ENCODE assay signal across 5 fruit fly cellular contexts in the genomic region with DNA sequence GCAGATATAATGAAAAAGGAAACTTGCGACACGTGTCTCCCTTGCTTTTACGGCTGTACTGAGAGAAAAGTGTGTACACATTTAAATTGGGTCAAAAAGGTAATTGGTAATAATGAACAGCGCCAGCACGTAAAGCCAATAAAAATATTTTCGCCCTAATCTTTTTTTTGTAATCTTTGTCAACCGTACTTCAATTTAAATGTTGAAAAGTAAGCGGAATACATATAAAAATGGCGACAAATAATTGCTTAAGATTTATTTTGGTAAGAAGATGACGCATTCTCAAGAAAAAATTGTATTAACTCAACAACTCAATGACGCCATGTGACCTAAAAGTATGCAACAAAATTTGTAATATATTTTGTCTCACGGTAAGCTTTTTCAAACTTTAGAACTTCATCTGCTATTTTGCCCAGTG.
A peak's percentile ranks its signal among the peaks of the same experiment; 100 is the strongest.
TF ChIP-seq lines count a peak whose summit lies in the region.

No protein-coding gene starts in this region.

- no peak for TF ChIP-seq CTCF in whole organism, embryonic (GFP tag; optimal IDR thresholded peaks at IDR 0.05; lab: Kevin White, UChicago)

TF ChIP-seq in whole organism, adult, 20 proteins besides CTCF, POLR2A, EP300 and RAD21:
- no peak for TF ChIP-seq CG5204 (GFP tag; optimal IDR thresholded peaks at IDR 0.05; lab: Kevin White, UChicago)
- TF ChIP-seq toe (GFP tag; optimal IDR thresholded peaks at IDR 0.05; lab: Kevin White, UChicago) = no peak
- no peak for TF ChIP-seq cnc (optimal IDR thresholded peaks at IDR 0.05; lab: Kevin White, UChicago)
- TF ChIP-seq cic (GFP tag; optimal IDR thresholded peaks at IDR 0.05; lab: Kevin White, UChicago) = no peak
- TF ChIP-seq CG7045 (GFP tag; optimal IDR thresholded peaks at IDR 0.05; lab: Kevin White, UChicago) = peak; percentile 37
- peak; percentile 43 for TF ChIP-seq tj (GFP tag; optimal IDR thresholded peaks at IDR 0.05; lab: Kevin White, UChicago)
- TF ChIP-seq CG11617 (GFP tag; optimal IDR thresholded peaks at IDR 0.05; lab: Kevin White, UChicago) = peak; percentile 26
- TF ChIP-seq bab1 (GFP tag; optimal IDR thresholded peaks at IDR 0.05; lab: Kevin White, UChicago) = no peak
- no peak for TF ChIP-seq CG12768 (GFP tag; optimal IDR thresholded peaks at IDR 0.05; lab: Kevin White, UChicago)
- peak; percentile 37 for TF ChIP-seq Clk (GFP tag; optimal IDR thresholded peaks at IDR 0.05; lab: Kevin White, UChicago)
- TF ChIP-seq CG33017 (tag; optimal IDR thresholded peaks at IDR 0.05; lab: Kevin White, UChicago) = no peak
- peak; percentile 7 for TF ChIP-seq pad (GFP tag; optimal IDR thresholded peaks at IDR 0.05; lab: Kevin White, UChicago)
- no peak for TF ChIP-seq Mnt (GFP tag; optimal IDR thresholded peaks at IDR 0.05; lab: Kevin White, UChicago)
- TF ChIP-seq Crg-1 (GFP tag; optimal IDR thresholded peaks at IDR 0.05; lab: Kevin White, UChicago) = no peak

TF ChIP-seq in whole organism, embryonic, 481 proteins besides CTCF, POLR2A, EP300 and RAD21 (continues in another document):
- TF ChIP-seq CG9215 (GFP tag; IDR thresholded peaks at IDR 0.05; lab: Robert Waterston, UW) = peak; percentile 8; the same call in 1 of the 2 replicates
- no peak for TF ChIP-seq Sry-β (GFP tag; optimal IDR thresholded peaks at IDR 0.05; lab: Kevin White, UChicago)
- TF ChIP-seq CG1792 (GFP tag; optimal IDR thresholded peaks at IDR 0.05; lab: Kevin White, UChicago) = no peak
- no peak for TF ChIP-seq da (GFP tag; optimal IDR thresholded peaks at IDR 0.05; lab: Kevin White, UChicago)
- no peak for TF ChIP-seq slou (GFP tag; optimal IDR thresholded peaks at IDR 0.05; lab: Kevin White, UChicago)
- no peak for TF ChIP-seq CG31224 (GFP tag; IDR thresholded peaks at IDR 0.05; lab: Robert Waterston, UW)
- TF ChIP-seq Opbp (GFP tag; IDR thresholded peaks at IDR 0.05; lab: Robert Waterston, UW; ENCODE audit: partially characterized antibody) = no peak
- TF ChIP-seq dmrt11E (tag; optimal IDR thresholded peaks at IDR 0.05; lab: Kevin White, UChicago) = no peak
- TF ChIP-seq az2 (GFP tag; optimal IDR thresholded peaks at IDR 0.05; lab: Kevin White, UChicago) = no peak
- no peak for TF ChIP-seq Nf-YB (GFP tag; optimal IDR thresholded peaks at IDR 0.05; lab: Kevin White, UChicago)
- TF ChIP-seq run (tag; optimal IDR thresholded peaks at IDR 0.05; lab: Kevin White, UChicago) = no peak
- TF ChIP-seq CG11695 (GFP tag; IDR thresholded peaks at IDR 0.05; lab: Robert Waterston, UW) = no peak
- TF ChIP-seq stc (GFP tag; IDR thresholded peaks at IDR 0.05; lab: Robert Waterston, UW) = no peak
- peak; percentile 59 for TF ChIP-seq Hmr (GFP tag; optimal IDR thresholded peaks at IDR 0.05; lab: Kevin White, UChicago)
- TF ChIP-seq CG7556 (GFP tag; optimal IDR thresholded peaks at IDR 0.05; lab: Kevin White, UChicago) = peak; percentile 79
- peak; percentile 6 for TF ChIP-seq CG6765 (GFP tag; optimal IDR thresholded peaks at IDR 0.05; lab: Kevin White, UChicago)
- no peak for TF ChIP-seq CG10959 (GFP tag; IDR thresholded peaks at IDR 0.05; lab: Robert Waterston, UW)
- no peak for TF ChIP-seq CG10267 (tag; optimal IDR thresholded peaks at IDR 0.05; lab: Kevin White, UChicago)
- TF ChIP-seq Xbp1 (GFP tag; optimal IDR thresholded peaks at IDR 0.05; lab: Kevin White, UChicago) = no peak

TF ChIP-seq in whole organism, prepupa, 60 proteins besides CTCF, POLR2A, EP300 and RAD21 (continues in another document):
- peak in 1 of 2 experiments; percentile 24 for TF ChIP-seq ss (GFP tag; optimal IDR thresholded peaks at IDR 0.05; lab: Kevin White, UChicago)
- peak; percentile 61 for TF ChIP-seq CG11762 (GFP tag; optimal IDR thresholded peaks at IDR 0.05; lab: Kevin White, UChicago; ENCODE audit: insufficient read depth)
- TF ChIP-seq CG7368 (GFP tag; optimal IDR thresholded peaks at IDR 0.05; lab: Kevin White, UChicago) = peak; percentile 20
- TF ChIP-seq CG32006 (GFP tag; optimal IDR thresholded peaks at IDR 0.05; lab: Kevin White, UChicago) = peak; percentile 61
- peak; percentile 46 for TF ChIP-seq CG6808 (GFP tag; optimal IDR thresholded peaks at IDR 0.05; lab: Kevin White, UChicago)
- no peak for TF ChIP-seq CG4318 (GFP tag; optimal IDR thresholded peaks at IDR 0.05; lab: Kevin White, UChicago)
- TF ChIP-seq lz (GFP tag; optimal IDR thresholded peaks at IDR 0.05; lab: Kevin White, UChicago) = peak; percentile 50
- no peak for TF ChIP-seq CG9139 (GFP tag; optimal IDR thresholded peaks at IDR 0.05; lab: Kevin White, UChicago)
- TF ChIP-seq CG15336 (GFP tag; IDR thresholded peaks at IDR 0.05; lab: Robert Waterston, UW) = peak; percentile 54
- peak; percentile 48 for TF ChIP-seq Met (GFP tag; optimal IDR thresholded peaks at IDR 0.05; lab: Kevin White, UChicago)
- no peak for TF ChIP-seq eg (GFP tag; IDR thresholded peaks at IDR 0.05; lab: Robert Waterston, UW)
- TF ChIP-seq salr (GFP tag; optimal IDR thresholded peaks at IDR 0.05; lab: Kevin White, UChicago) = peak in 1 of 2 experiments; percentile 59
- peak; percentile 42 for TF ChIP-seq Sox102F (GFP tag; optimal IDR thresholded peaks at IDR 0.05; lab: Kevin White, UChicago)
- TF ChIP-seq vri (GFP tag; optimal IDR thresholded peaks at IDR 0.05; lab: Kevin White, UChicago) = no peak
- TF ChIP-seq Hr38 (GFP tag; optimal IDR thresholded peaks at IDR 0.05; lab: Kevin White, UChicago) = no peak
- TF ChIP-seq Ets21C (GFP tag; optimal IDR thresholded peaks at IDR 0.05; lab: Kevin White, UChicago) = peak; percentile 31
- peak; percentile 27 for TF ChIP-seq cyc (GFP tag; optimal IDR thresholded peaks at IDR 0.05; lab: Kevin White, UChicago)
- peak; percentile 39 for TF ChIP-seq CG31627 (GFP tag; optimal IDR thresholded peaks at IDR 0.05; lab: Kevin White, UChicago)
- peak; percentile 87 for TF ChIP-seq Eip78C (GFP tag; lab: Kevin White, UChicago)

TF ChIP-seq in whole organism, pupa, 21 proteins besides CTCF, POLR2A, EP300 and RAD21:
- TF ChIP-seq CG14655 (GFP tag; optimal IDR thresholded peaks at IDR 0.05; lab: Kevin White, UChicago) = peak; percentile 56
- peak; percentile 26 for TF ChIP-seq CG17806 (tag; optimal IDR thresholded peaks at IDR 0.05; lab: Kevin White, UChicago)
- peak; percentile 45 for TF ChIP-seq Pif1A (GFP tag; optimal IDR thresholded peaks at IDR 0.05; lab: Kevin White, UChicago)
- TF ChIP-seq rn (GFP tag; IDR thresholded peaks at IDR 0.05; lab: Robert Waterston, UW) = no peak
- TF ChIP-seq CG34367 (tag; optimal IDR thresholded peaks at IDR 0.05; lab: Kevin White, UChicago) = no peak
- peak; percentile 48 for TF ChIP-seq CG8301 (tag; optimal IDR thresholded peaks at IDR 0.05; lab: Kevin White, UChicago)
- TF ChIP-seq CG8159 (tag; optimal IDR thresholded peaks at IDR 0.05; lab: Kevin White, UChicago) = peak; percentile 64
- peak; percentile 52 for TF ChIP-seq Pif1B (GFP tag; optimal IDR thresholded peaks at IDR 0.05; lab: Kevin White, UChicago)
- TF ChIP-seq gl (tag; optimal IDR thresholded peaks at IDR 0.05; lab: Kevin White, UChicago) = no peak
- peak; percentile 41 for TF ChIP-seq CG15710 (tag; optimal IDR thresholded peaks at IDR 0.05; lab: Kevin White, UChicago)
- TF ChIP-seq CG4496 (GFP tag; IDR thresholded peaks at IDR 0.05; lab: Robert Waterston, UW) = no peak
- TF ChIP-seq Snoo (tag; optimal IDR thresholded peaks at IDR 0.05; lab: Kevin White, UChicago) = peak; percentile 24
- TF ChIP-seq CG12605 (GFP tag; IDR thresholded peaks at IDR 0.05; lab: Robert Waterston, UW) = no peak
- peak; percentile 43 for TF ChIP-seq CG9948 (tag; optimal IDR thresholded peaks at IDR 0.05; lab: Kevin White, UChicago)
- no peak for TF ChIP-seq CG10348 (GFP tag; IDR thresholded peaks at IDR 0.05; lab: Robert Waterston, UW)

TF ChIP-seq in whole organism, wandering third instar larva, 38 proteins besides CTCF, POLR2A, EP300 and RAD21 (continues in another document):
- TF ChIP-seq Myc (optimal IDR thresholded peaks at IDR 0.05; lab: Kevin White, UChicago) (no peak), dmrt93B (GFP tag; optimal IDR thresholded peaks at IDR 0.05; lab: Kevin White, UChicago) (peak; percentile 1), brk (GFP tag; optimal IDR thresholded peaks at IDR 0.05; lab: Kevin White, UChicago) (peak; percentile 51), jim (GFP tag; optimal IDR thresholded peaks at IDR 0.05; lab: Kevin White, UChicago) (no peak), fru (GFP tag; optimal IDR thresholded peaks at IDR 0.05; lab: Kevin White, UChicago) (peak; percentile 32), ey (GFP tag; optimal IDR thresholded peaks at IDR 0.05; lab: Kevin White, UChicago) (peak; percentile 20), Dfd (GFP tag; optimal IDR thresholded peaks at IDR 0.05; lab: Kevin White, UChicago) (no peak), br (GFP tag; optimal IDR thresholded peaks at IDR 0.05; lab: Kevin White, UChicago) (no peak), Vsx2 (GFP tag; optimal IDR thresholded peaks at IDR 0.05; lab: Kevin White, UChicago; ENCODE audit: partially characterized antibody) (no peak), psq (GFP tag; optimal IDR thresholded peaks at IDR 0.05; lab: Kevin White, UChicago) (peak; percentile 47), Hr83 (GFP tag; optimal IDR thresholded peaks at IDR 0.05; lab: Kevin White, UChicago; ENCODE audit: poor library complexity, severe bottlenecking) (no peak), dl (GFP tag; optimal IDR thresholded peaks at IDR 0.05; lab: Kevin White, UChicago; ENCODE audit: insufficient read depth in 1 of 2, partially characterized antibody in 2 of 2) (no peak), Rel (GFP tag; optimal IDR thresholded peaks at IDR 0.05; lab: Kevin White, UChicago) (no peak), Rel (tag; optimal IDR thresholded peaks at IDR 0.05; lab: Kevin White, UChicago) (no peak), tai (GFP tag; optimal IDR thresholded peaks at IDR 0.05; lab: Kevin White, UChicago) (peak; percentile 24), N (GFP tag; optimal IDR thresholded peaks at IDR 0.05; lab: Kevin White, UChicago) (no peak), Abd-B (GFP tag; optimal IDR thresholded peaks at IDR 0.05; lab: Kevin White, UChicago) (no peak), GATAd (GFP tag; optimal IDR thresholded peaks at IDR 0.05; lab: Kevin White, UChicago) (no peak), CrebA (GFP tag; optimal IDR thresholded peaks at IDR 0.05; lab: Kevin White, UChicago; ENCODE audit: borderline replicate concordance) (no peak), CG32264 (GFP tag; optimal IDR thresholded peaks at IDR 0.05; lab: Kevin White, UChicago) (no peak), Hnf4 (GFP tag; optimal IDR thresholded peaks at IDR 0.05; lab: Kevin White, UChicago) (peak; percentile 10), HLH106 (tag; optimal IDR thresholded peaks at IDR 0.05; lab: Kevin White, UChicago) (no peak), woc (GFP tag; optimal IDR thresholded peaks at IDR 0.05; lab: Kevin White, UChicago) (peak; percentile 1), rgr (GFP tag; optimal IDR thresholded peaks at IDR 0.05; lab: Kevin White, UChicago) (no peak), CG9705 (GFP tag; optimal IDR thresholded peaks at IDR 0.05; lab: Kevin White, UChicago) (no peak), h (GFP tag; optimal IDR thresholded peaks at IDR 0.05; lab: Kevin White, UChicago) (peak; percentile 31), Jra (GFP tag; optimal IDR thresholded peaks at IDR 0.05; lab: Kevin White, UChicago) (peak; percentile 3), Dif (GFP tag; optimal IDR thresholded peaks at IDR 0.05; lab: Kevin White, UChicago; ENCODE audit: partially characterized antibody) (no peak)
